Worm (Caenorhabditis elegans): Measurements from ENCODE around the gene T11B7.1.

- TF ChIP-seq ama-1 (optimal IDR thresholded peaks at IDR 0.05) (no peak), scrt-1 (GFP tag; IDR thresholded peaks at IDR 0.05) (no peak)
Observed at ce11 chrIV:8891131-8891530, 50.6 kb downstream of the T11B7.1 start, which contains the start of gene spr-2.

Measured in whole organism, early embryonic.